Worm (Caenorhabditis elegans) whole organism, L3 larva: ENCODE results near the gene B0280.7.

Experiments used
- R02D3.7 ChIP-seq: fragments of 150-350 bp; optimal IDR thresholded peaks from 2 replicates; lab custom pipeline; 2014; ENCODE audit warnings: missing biosample characterization, missing genetic modification characterization
- ZK546.5 ChIP-seq: sonication (generic microtip); optimal IDR thresholded peaks from 2 replicates; lab custom pipeline; 2017; ENCODE audit warnings: missing biosample characterization, missing genetic modification characterization
- aly-2 ChIP-seq: fragments of 150-350 bp; optimal IDR thresholded peaks from 2 replicates; lab custom pipeline; 2014; ENCODE audit warnings: missing biosample characterization, missing genetic modification characterization
- ama-1 ChIP-seq: fragments of 150-350 bp; optimal IDR thresholded peaks from 2 replicates; lab custom pipeline; 2018
- ceh-16 ChIP-seq: sonication (generic microtip); optimal IDR thresholded peaks from 2 replicates; lab custom pipeline; 2017; ENCODE audit warnings: missing biosample characterization, missing genetic modification characterization
- ceh-28 ChIP-seq: fragments of 150-350 bp; optimal IDR thresholded peaks from 2 replicates; lab custom pipeline; 2014; ENCODE audit warnings: missing biosample characterization, missing genetic modification reagents, missing genetic modification characterization
- ceh-82 ChIP-seq: fragments of 150-350 bp; optimal IDR thresholded peaks from 2 replicates; lab custom pipeline; 2014; ENCODE audit warnings: missing biosample characterization, missing genetic modification characterization
- ceh-9 ChIP-seq: sonication (generic microtip); optimal IDR thresholded peaks from 2 replicates; lab custom pipeline; 2018; ENCODE audit warnings: missing biosample characterization, missing genetic modification characterization
- daf-12 ChIP-seq: fragments of 150-350 bp; optimal IDR thresholded peaks from 2 replicates; lab custom pipeline; 2014; ENCODE audit warnings: missing biosample characterization, missing genetic modification reagents, missing genetic modification characterization
- egl-27 ChIP-seq: sonication (generic microtip); optimal IDR thresholded peaks from 4 replicates; lab custom pipeline; 2017; ENCODE audit warnings: missing biosample characterization, missing genetic modification reagents, missing genetic modification characterization
- egl-5 ChIP-seq: fragments of 150-350 bp; optimal IDR thresholded peaks from 2 replicates; lab custom pipeline; 2017; ENCODE audit warnings: missing biosample characterization, missing genetic modification reagents, missing genetic modification characterization, inconsistent platforms
- elt-1 ChIP-seq: fragments of 150-350 bp; optimal IDR thresholded peaks from 2 replicates; lab custom pipeline; 2014; ENCODE audit warnings: missing biosample characterization, missing genetic modification characterization
- elt-2 ChIP-seq: sonication (generic microtip); optimal IDR thresholded peaks from 2 replicates; lab custom pipeline; 2016; ENCODE audit warnings: missing genetic modification reagents, mild to moderate bottlenecking, missing genetic modification characterization, missing compliant biosample characterization
- elt-3 ChIP-seq, 3 experiments: fragments of 150-350 bp in 1 of 3; sonication (generic microtip) in 2 of 3; optimal IDR thresholded peaks; 2 replicates in 2 of 3; 4 replicates in 1 of 3; lab custom pipeline; 2014 to 2017; ENCODE audit warnings: missing biosample characterization in 3 of 3, missing genetic modification characterization in 3 of 3
- eor-1 ChIP-seq, 2 experiments: fragments of 150-350 bp; optimal IDR thresholded peaks; 2 replicates each; lab custom pipeline; 2014 to 2018; ENCODE audit warnings: missing biosample characterization in 2 of 2, missing genetic modification characterization in 2 of 2
- fkh-10 ChIP-seq: sonication (generic microtip); optimal IDR thresholded peaks from 2 replicates; lab custom pipeline; 2017; ENCODE audit warnings: missing biosample characterization, missing genetic modification reagents, missing genetic modification characterization
- hmg-11 ChIP-seq: sonication (generic microtip); optimal IDR thresholded peaks from 2 replicates; lab custom pipeline; 2016; ENCODE audit warnings: missing genetic modification characterization, missing compliant biosample characterization
- lin-15B ChIP-seq: fragments of 150-350 bp; optimal IDR thresholded peaks from 2 replicates; lab custom pipeline; 2014; ENCODE audit warnings: missing biosample characterization, missing genetic modification characterization
- lin-39 ChIP-seq: fragments of 150-350 bp; optimal IDR thresholded peaks from 2 replicates; lab custom pipeline; 2018; ENCODE audit warnings: missing biosample characterization, missing genetic modification reagents, missing genetic modification characterization
- lsy-12 ChIP-seq: sonication (generic microtip); optimal IDR thresholded peaks from 2 replicates; lab custom pipeline; 2016; ENCODE audit warnings: mild to moderate bottlenecking, missing genetic modification characterization, missing compliant biosample characterization
- mdl-1 ChIP-seq: fragments of 150-350 bp; optimal IDR thresholded peaks from 2 replicates; lab custom pipeline; 2014; ENCODE audit warnings: missing biosample characterization, missing genetic modification characterization
- mml-1 ChIP-seq: fragments of 150-350 bp; sonication (generic microtip); optimal IDR thresholded peaks from 3 replicates; lab custom pipeline; 2014; ENCODE audit warnings: missing biosample characterization, missing genetic modification characterization
- nfya-1 ChIP-seq: sonication (generic microtip); optimal IDR thresholded peaks from 2 replicates; lab custom pipeline; 2017; ENCODE audit warnings: missing genetic modification characterization, mild to moderate bottlenecking, missing compliant biosample characterization, antibody characterized with exemption, moderate library complexity; ENCODE audit not compliant: insufficient read depth
- nhr-12 ChIP-seq: fragments of 150-350 bp; optimal IDR thresholded peaks from 2 replicates; lab custom pipeline; 2014; ENCODE audit warnings: missing biosample characterization, missing genetic modification characterization
- nhr-23 ChIP-seq: fragments of 150-350 bp; optimal IDR thresholded peaks from 2 replicates; lab custom pipeline; 2014; ENCODE audit warnings: missing biosample characterization, missing genetic modification reagents, missing genetic modification characterization
- nhr-237 ChIP-seq: fragments of 150-350 bp; optimal IDR thresholded peaks from 2 replicates; lab custom pipeline; 2014; ENCODE audit warnings: missing biosample characterization, missing genetic modification characterization
- nhr-25 ChIP-seq: sonication (generic microtip); optimal IDR thresholded peaks from 2 replicates; lab custom pipeline; 2017; ENCODE audit warnings: missing biosample characterization, missing genetic modification characterization
- nhr-28 ChIP-seq: fragments of 150-350 bp; optimal IDR thresholded peaks from 2 replicates; lab custom pipeline; 2014; ENCODE audit warnings: missing biosample characterization, missing genetic modification characterization
- nhr-43 ChIP-seq: sonication (generic microtip); optimal IDR thresholded peaks from 2 replicates; lab custom pipeline; 2016; ENCODE audit warnings: mild to moderate bottlenecking, missing genetic modification characterization, missing compliant biosample characterization; ENCODE audit not compliant: poor library complexity, severe bottlenecking
- nhr-67 ChIP-seq: fragments of 150-350 bp; optimal IDR thresholded peaks from 2 replicates; lab custom pipeline; 2014; ENCODE audit warnings: missing biosample characterization, missing genetic modification characterization
- nhr-76 ChIP-seq: fragments of 150-350 bp; sonication (generic microtip); optimal IDR thresholded peaks from 5 replicates; lab custom pipeline; 2014; ENCODE audit warnings: missing biosample characterization, missing genetic modification characterization
- nhr-77 ChIP-seq: fragments of 150-350 bp; optimal IDR thresholded peaks from 2 replicates; lab custom pipeline; 2014; ENCODE audit warnings: missing biosample characterization, missing genetic modification characterization
- pqm-1 ChIP-seq: fragments of 150-350 bp; optimal IDR thresholded peaks from 2 replicates; lab custom pipeline; 2017; ENCODE audit warnings: missing biosample characterization, missing genetic modification characterization, inconsistent platforms
- sea-2 ChIP-seq: fragments of 150-350 bp; sonication (generic microtip); optimal IDR thresholded peaks from 4 replicates; lab custom pipeline; 2014; ENCODE audit warnings: missing biosample characterization, missing genetic modification reagents, missing genetic modification characterization
- skn-1 ChIP-seq: fragments of 150-350 bp; optimal IDR thresholded peaks from 2 replicates; lab custom pipeline; 2014; ENCODE audit warnings: missing biosample characterization, missing genetic modification characterization
- snpc-4 ChIP-seq: fragments of 150-350 bp; optimal IDR thresholded peaks from 2 replicates; lab custom pipeline; 2014; ENCODE audit warnings: missing biosample characterization, missing genetic modification characterization
- zag-1 ChIP-seq: fragments of 150-350 bp; optimal IDR thresholded peaks from 2 replicates; lab custom pipeline; 2014; ENCODE audit warnings: missing biosample characterization, missing genetic modification characterization
- ztf-11 ChIP-seq: fragments of 150-350 bp; optimal IDR thresholded peaks from 2 replicates; lab custom pipeline; 2014; ENCODE audit warnings: missing biosample characterization, missing genetic modification characterization

B0280.7 gene

DNA sequence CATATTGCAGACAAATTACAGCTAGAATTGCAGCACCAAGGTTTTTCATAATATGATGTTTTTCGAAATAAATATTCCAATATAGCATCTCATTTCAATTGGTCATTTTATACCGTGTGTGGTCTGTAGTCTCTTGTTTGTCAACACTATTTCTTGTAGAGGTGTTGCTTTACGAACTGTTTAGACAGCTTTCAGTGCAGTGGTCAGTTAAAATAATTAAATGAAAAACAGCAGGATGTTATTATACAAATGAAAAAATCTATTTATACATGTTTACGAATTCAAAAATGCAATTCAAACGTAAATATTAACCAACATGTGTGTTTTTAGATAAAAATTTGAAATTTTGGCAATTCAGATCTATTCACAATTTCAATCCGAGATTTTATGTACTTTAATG lies at the start of gene B0280.7:
Gene B0280.7, minus strand, starts transcription at position 101 of the 400 bp plus-strand sequence.
- no peak for TF ChIP-seq ceh-9 (tag; lab: Kevin White, UChicago)

ce11 chrIII:7161055-7161454 lies 49.4 kb upstream of the B0280.7 start, which contains the start of gene rnp-7:
Gene rnp-7, minus strand, starts transcription at chrIII:7161155.
- TF ChIP-seq snpc-4 (tag; lab: Kevin White, UChicago) (no peak), ceh-16 (tag; lab: Kevin White, UChicago) (no peak), nhr-67 (no peak), nhr-12 (no peak), elt-1 (tag; lab: Kevin White, UChicago) (no peak), egl-5 (tag; lab: Kevin White, UChicago) (no peak), egl-27 (no peak), nhr-43 (tag; lab: Kevin White, UChicago) (no peak), lin-39 (tag; lab: Kevin White, UChicago) (no peak), nfya-1 (tag; lab: Kevin White, UChicago) (no peak), nhr-25 (tag; lab: Kevin White, UChicago) (no peak), elt-2 (no peak), ama-1 (lab: Kevin White, UChicago) (no peak), elt-3 (tag; optimal IDR thresholded peaks at IDR 0.05; lab: Kevin White, UChicago) (no peak), nhr-237 (no peak), sea-2 (GFP tag; lab: Kevin White, UChicago) (no peak), aly-2 (tag; lab: Kevin White, UChicago) (no peak), eor-1 (tag; optimal IDR thresholded peaks at IDR 0.05; lab: Kevin White, UChicago) (no peak), mml-1 (tag; lab: Kevin White, UChicago) (no peak)

DNA sequence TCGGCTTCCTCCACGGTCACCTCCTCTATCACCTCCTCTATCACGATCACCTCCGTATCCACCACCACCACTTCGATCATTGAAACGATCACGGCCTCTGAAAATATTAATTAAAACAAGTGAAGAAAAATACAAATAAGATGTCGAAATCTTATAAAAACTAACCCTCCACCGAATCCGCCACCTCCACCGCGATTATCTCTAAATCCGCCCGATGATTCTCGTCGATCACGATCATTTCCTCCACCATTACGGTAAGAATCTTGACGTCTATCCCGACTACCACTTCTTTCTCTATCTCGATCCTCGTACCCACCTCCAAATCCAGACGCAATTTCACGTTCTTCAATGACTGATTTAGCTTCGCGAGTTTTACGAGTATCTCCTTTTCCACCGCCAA lies 47.6 kb upstream of the B0280.7 start:
- TF ChIP-seq nhr-76 (tag; lab: Kevin White, UChicago) (no peak), sea-2 (GFP tag; lab: Kevin White, UChicago) (no peak), skn-1 (tag; lab: Kevin White, UChicago) (no peak), ceh-82 (tag; lab: Kevin White, UChicago) (no peak), aly-2 (tag; lab: Kevin White, UChicago) (no peak), R02D3.7 (tag; lab: Kevin White, UChicago) (no peak), elt-2 (no peak), ama-1 (lab: Kevin White, UChicago) (no peak)

DNA sequence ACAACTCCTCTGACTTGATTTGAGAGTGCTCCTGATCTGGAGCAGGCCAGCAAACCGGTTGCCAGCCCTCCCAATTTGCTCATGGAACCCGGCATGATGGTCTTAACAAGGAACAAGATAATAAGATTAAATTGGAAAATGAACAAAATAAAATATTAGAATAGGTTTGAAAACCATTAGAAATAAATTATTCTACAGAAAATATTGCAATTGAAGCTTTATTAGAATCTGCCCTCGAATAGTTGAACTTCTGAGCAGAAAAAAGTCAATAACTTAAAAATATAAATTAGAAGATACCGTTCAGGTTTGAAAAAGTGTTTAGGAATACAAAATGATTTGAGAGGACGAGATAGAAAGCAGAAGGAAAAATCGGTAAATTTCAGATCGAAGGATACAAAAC lies 47.0 kb upstream of the B0280.7 start, which contains the start of gene nuo-4:
Gene nuo-4, minus strand, starts transcription at position 101 of the 400 bp plus-strand sequence.
- TF ChIP-seq elt-2 (no peak), ceh-9 (tag; lab: Kevin White, UChicago) (no peak), lsy-12 (tag; lab: Kevin White, UChicago) (no peak), nhr-43 (tag; lab: Kevin White, UChicago) (no peak), R02D3.7 (tag; lab: Kevin White, UChicago) (no peak), nhr-76 (tag; lab: Kevin White, UChicago) (no peak), ceh-82 (tag; lab: Kevin White, UChicago) (no peak), egl-27 (no peak), eor-1 (tag; optimal IDR thresholded peaks at IDR 0.05; lab: Kevin White, UChicago) (no peak), elt-1 (tag; lab: Kevin White, UChicago) (no peak), lin-15B (tag; lab: Kevin White, UChicago) (no peak), ceh-28 (tag; lab: Kevin White, UChicago) (no peak), mml-1 (tag; lab: Kevin White, UChicago) (no peak), nhr-67 (no peak), nhr-77 (tag; lab: Kevin White, UChicago) (no peak), zag-1 (no peak), elt-3 (tag; optimal IDR thresholded peaks at IDR 0.05; lab: Kevin White, UChicago) (no peak), ama-1 (lab: Kevin White, UChicago) (no peak)

DNA sequence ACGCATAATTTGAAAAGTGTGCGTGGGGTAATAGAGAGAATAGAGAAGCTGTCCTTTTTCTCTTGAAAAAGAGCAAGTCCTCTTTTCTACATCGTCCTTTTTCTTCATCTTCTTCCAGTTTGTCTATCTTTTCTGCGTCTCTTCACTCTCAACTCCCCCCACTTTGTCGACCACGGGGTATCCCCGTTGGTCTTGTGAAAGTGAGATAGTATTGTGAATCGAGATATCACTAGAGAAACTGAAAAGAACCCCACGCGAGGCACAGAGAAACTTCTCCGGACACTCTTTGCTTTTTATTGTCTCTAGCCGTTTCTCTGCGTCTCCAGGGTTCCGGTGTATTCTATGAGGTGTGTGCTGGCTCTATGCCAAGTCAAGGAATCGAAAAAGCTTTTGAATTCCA lies 43.9 kb upstream of the B0280.7 start:
- TF ChIP-seq fkh-10 (GFP tag; lab: Kevin White, UChicago) (peak; percentile 98), egl-27 (peak; percentile 97), eor-1 (tag; optimal IDR thresholded peaks at IDR 0.05; lab: Kevin White, UChicago) (no peak), elt-2 (peak; percentile 83), R02D3.7 (tag; lab: Kevin White, UChicago) (peak; percentile 75), nhr-23 (tag; lab: Kevin White, UChicago) (peak; percentile 85), ceh-28 (tag; lab: Kevin White, UChicago) (peak; percentile 89), zag-1 (peak; percentile 81), ZK546.5 (tag; lab: Kevin White, UChicago) (peak; percentile 17), nhr-237 (no peak), hmg-11 (tag; lab: Kevin White, UChicago) (peak; percentile 92), nhr-25 (tag; lab: Kevin White, UChicago) (peak; percentile 87), egl-5 (tag; lab: Kevin White, UChicago) (peak; percentile 85), pqm-1 (tag; lab: Kevin White, UChicago) (peak; percentile 47), lin-15B (tag; lab: Kevin White, UChicago) (peak; percentile 74), ceh-9 (tag; lab: Kevin White, UChicago) (no peak), daf-12 (tag; lab: Kevin White, UChicago) (no peak), snpc-4 (tag; lab: Kevin White, UChicago) (peak; percentile 88), ceh-82 (tag; lab: Kevin White, UChicago) (peak; percentile 52), nhr-43 (tag; lab: Kevin White, UChicago) (peak; percentile 80), ceh-16 (tag; lab: Kevin White, UChicago) (no peak), nfya-1 (tag; lab: Kevin White, UChicago) (peak; percentile 94), ztf-11 (tag; lab: Kevin White, UChicago) (no peak), mml-1 (tag; lab: Kevin White, UChicago) (no peak), nhr-28 (tag; lab: Kevin White, UChicago) (no peak), lin-39 (tag; lab: Kevin White, UChicago) (peak; percentile 67), ama-1 (lab: Kevin White, UChicago) (peak; percentile 79), lsy-12 (tag; lab: Kevin White, UChicago) (peak; percentile 87), elt-3 (tag; optimal IDR thresholded peaks at IDR 0.05; lab: Kevin White, UChicago) (no peak), sea-2 (GFP tag; lab: Kevin White, UChicago) (peak; percentile 13), elt-1 (tag; lab: Kevin White, UChicago) (peak; percentile 40), mdl-1 (tag; lab: Kevin White, UChicago) (peak; percentile 98)
